Fruit fly (Drosophila melanogaster) whole organism: ENCODE data around the gene CG10317.

Source experiments
- CG8478 ChIP-seq: fragments of >200 bp; optimal IDR thresholded peaks from 2 replicates; lab custom pipeline; 2018; ENCODE audit warnings: inconsistent platforms
- Dll ChIP-seq: fragments of >200 bp; optimal IDR thresholded peaks from 2 replicates; lab custom pipeline; 2017
- pan ChIP-seq: fragments of >200 bp; optimal IDR thresholded peaks from 2 replicates; lab custom pipeline; 2017
- psq ChIP-seq: fragments of >200 bp; optimal IDR thresholded peaks from 2 replicates; lab custom pipeline; 2017
- usp ChIP-seq: fragments of >200 bp; optimal IDR thresholded peaks from 2 replicates; lab custom pipeline; 2017; ENCODE audit warnings: missing biosample characterization, missing genetic modification characterization, mixed read lengths

- TF ChIP-seq CG8478 (lab: Kevin White, UChicago) (no peak), psq (lab: Kevin White, UChicago) (no peak), pan (lab: Kevin White, UChicago) (no peak), Dll (lab: Kevin White, UChicago) (no peak), usp (no peak)
These were observed 19.9 kb downstream of the CG10317 start for dm6 chr3R:16350400-16350799.
